Fruit fly (Drosophila melanogaster): Measurements from ENCODE around the gene tara.

Gene tara

dm6 chr3R:16207074-16207609, 18.3 kb upstream of the tara start (continued):
- peak; percentile 5 for TF ChIP-seq pzg (GFP tag; optimal IDR thresholded peaks at IDR 0.05)
- peak; percentile 24 for TF ChIP-seq CG8924 (tag; optimal IDR thresholded peaks at IDR 0.05)
- peak; percentile 5 for TF ChIP-seq CG6854 (GFP tag; optimal IDR thresholded peaks at IDR 0.05)
- TF ChIP-seq Xbp1 (GFP tag; optimal IDR thresholded peaks at IDR 0.05) = no peak
- TF ChIP-seq Pdp1 (GFP tag; optimal IDR thresholded peaks at IDR 0.05) = peak in 1 of 2 experiments; percentile 27
- TF ChIP-seq CG11696 (GFP tag; IDR thresholded peaks at IDR 0.05) = peak; percentile 20; the same call in 1 of the 2 replicates
- peak; percentile 93 for TF ChIP-seq CG32767 (GFP tag; IDR thresholded peaks at IDR 0.05)
- TF ChIP-seq ato (GFP tag; IDR thresholded peaks at IDR 0.05; ENCODE audit: partially characterized antibody) = 0 out of 2 replicates have a peak, but pooled peaks have one; percentile 50
- TF ChIP-seq Nf-YB (GFP tag; optimal IDR thresholded peaks at IDR 0.05) = peak; percentile 30
- TF ChIP-seq Aef1 (GFP tag; IDR thresholded peaks at IDR 0.05) = peak; percentile 71
- TF ChIP-seq CG18262 (tag; optimal IDR thresholded peaks at IDR 0.05) = no peak
- TF ChIP-seq CG6791 (GFP tag; IDR thresholded peaks at IDR 0.05; ENCODE audit: partially characterized antibody) = no peak
- no peak for TF ChIP-seq tin (GFP tag; optimal IDR thresholded peaks at IDR 0.05)
- TF ChIP-seq CG2199 (GFP tag; IDR thresholded peaks at IDR 0.05) = peak; percentile 94
- TF ChIP-seq lbe (GFP tag; optimal IDR thresholded peaks at IDR 0.05) = peak; percentile 65
- TF ChIP-seq vvl (GFP tag; IDR thresholded peaks at IDR 0.05) = peak; percentile 76
- TF ChIP-seq PHDP (tag; optimal IDR thresholded peaks at IDR 0.05) = peak; percentile 28
- peak; percentile 31 for TF ChIP-seq lilli (GFP tag; optimal IDR thresholded peaks at IDR 0.05)
- peak; percentile 36 for TF ChIP-seq exex (tag; optimal IDR thresholded peaks at IDR 0.05)
- peak; percentile 98 for TF ChIP-seq chinmo (GFP tag; IDR thresholded peaks at IDR 0.05; ENCODE audit: partially characterized antibody)
- no peak for TF ChIP-seq HmgD (GFP tag; optimal IDR thresholded peaks at IDR 0.05)
- TF ChIP-seq Deaf1 (tag; optimal IDR thresholded peaks at IDR 0.05) = peak; percentile 98
- peak; percentile 36 for TF ChIP-seq odd (GFP tag; optimal IDR thresholded peaks at IDR 0.05)
- TF ChIP-seq so (GFP tag; IDR thresholded peaks at IDR 0.05) = peak; percentile 65; the same call in 2 of the 3 replicates
- TF ChIP-seq ERR (GFP tag; optimal IDR thresholded peaks at IDR 0.05) = peak; percentile 44
- TF ChIP-seq ham (GFP tag; IDR thresholded peaks at IDR 0.05) = no peak
- TF ChIP-seq psq (GFP tag; optimal IDR thresholded peaks at IDR 0.05) = peak; percentile 36
- TF ChIP-seq CG10147 (GFP tag; optimal IDR thresholded peaks at IDR 0.05) = peak; percentile 19
- peak; percentile 70 for TF ChIP-seq CG11504 (tag; optimal IDR thresholded peaks at IDR 0.05)
- peak; percentile 71 for TF ChIP-seq dm (GFP tag; optimal IDR thresholded peaks at IDR 0.05)
- no peak for TF ChIP-seq amos (GFP tag; IDR thresholded peaks at IDR 0.05; ENCODE audit: partially characterized antibody)
- TF ChIP-seq CG1792 (GFP tag; optimal IDR thresholded peaks at IDR 0.05) = no peak
- no peak for TF ChIP-seq CG10959 (GFP tag; IDR thresholded peaks at IDR 0.05)
- TF ChIP-seq sim (GFP tag; IDR thresholded peaks at IDR 0.05) = no peak
- TF ChIP-seq CG17359 (tag; optimal IDR thresholded peaks at IDR 0.05) = peak; percentile 9
- TF ChIP-seq CrebB (tag; optimal IDR thresholded peaks at IDR 0.05) = peak; percentile 37
- TF ChIP-seq CG18011 (GFP tag; optimal IDR thresholded peaks at IDR 0.05) = no peak
- no peak for TF ChIP-seq CG13624 (GFP tag; optimal IDR thresholded peaks at IDR 0.05)
- TF ChIP-seq rib (GFP tag; IDR thresholded peaks at IDR 0.05) = peak; percentile 75; the same call in 1 of the 2 replicates
- TF ChIP-seq row (GFP tag; IDR thresholded peaks at IDR 0.05) = peak; percentile 45; the same call in 2 of the 3 replicates
- peak; percentile 83 for TF ChIP-seq CG6175 (GFP tag; IDR thresholded peaks at IDR 0.05)
- TF ChIP-seq crol (GFP tag; IDR thresholded peaks at IDR 0.05) = peak; percentile 87
- 0 out of 2 replicates have a peak, but pooled peaks have one; percentile 29 for TF ChIP-seq CG14441 (GFP tag; IDR thresholded peaks at IDR 0.05)
- peak; percentile 31 for TF ChIP-seq CG3163 (GFP tag; optimal IDR thresholded peaks at IDR 0.05)
- TF ChIP-seq E2f2 (GFP tag; IDR thresholded peaks at IDR 0.05) = no peak
- TF ChIP-seq ash1 (GFP tag; optimal IDR thresholded peaks at IDR 0.05) = no peak
- TF ChIP-seq CG7987 (GFP tag; optimal IDR thresholded peaks at IDR 0.05) = peak; percentile 43
- 0 out of 2 replicates have a peak, but pooled peaks have one; percentile 37 for TF ChIP-seq ara (GFP tag; IDR thresholded peaks at IDR 0.05)
- peak; percentile 24 for TF ChIP-seq kah (GFP tag; optimal IDR thresholded peaks at IDR 0.05)
- TF ChIP-seq Rfx (GFP tag; IDR thresholded peaks at IDR 0.05) = peak; percentile 60
